Fruit fly (Drosophila melanogaster) whole organism, embryonic: ENCODE measurements around the gene CG31650.

Experiments used
- Abd-B ChIP-seq: fragments of 200-800 bp; sonication (Bioruptor generic); optimal IDR thresholded peaks from 2 replicates; lab custom pipeline; 2018; ENCODE audit warnings: missing biosample characterization, mild to moderate bottlenecking, missing genetic modification characterization, moderate library complexity
- Antp ChIP-seq: fragments of 200-800 bp; sonication (Bioruptor generic); optimal IDR thresholded peaks from 3 replicates; lab custom pipeline; 2016; ENCODE audit warnings: missing biosample characterization, missing genetic modification characterization
- CG1602 ChIP-seq: fragments of 200-800 bp; sonication (Bioruptor generic); optimal IDR thresholded peaks from 3 replicates; lab custom pipeline; 2016; ENCODE audit warnings: missing biosample characterization, missing genetic modification characterization
- az2 ChIP-seq: fragments of 200-800 bp; sonication (Bioruptor generic); optimal IDR thresholded peaks from 3 replicates; lab custom pipeline; 2016; ENCODE audit warnings: missing biosample characterization, missing genetic modification characterization
- chinmo ChIP-seq: fragments of 200-800 bp; sonication (Bioruptor generic); IDR thresholded peaks from 4 replicates; pipeline ENCODE4 v1.3.6; 2022; ENCODE audit warnings: missing biosample characterization, missing genetic modification characterization; ENCODE audit not compliant: partially characterized antibody
- ewg ChIP-seq: fragments of 200-800 bp; sonication (Bioruptor generic); optimal IDR thresholded peaks from 3 replicates; lab custom pipeline; 2017; ENCODE audit warnings: mild to moderate bottlenecking, missing biosample characterization, missing genetic modification reagents, missing genetic modification characterization
- pb ChIP-seq: fragments of 200-800 bp; sonication (Bioruptor generic); optimal IDR thresholded peaks from 3 replicates; lab custom pipeline; 2016; ENCODE audit warnings: missing biosample characterization, missing genetic modification characterization

- TF ChIP-seq Abd-B (GFP tag; lab: Kevin White, UChicago) (no peak), Antp (no peak), CG1602 (no peak), ewg (GFP tag; lab: Kevin White, UChicago) (no peak), az2 (GFP tag; lab: Kevin White, UChicago) (no peak), pb (no peak), chinmo (GFP tag; lab: Robert Waterston, UW) (no peak)
These were observed 45.8 kb downstream of the CG31650 start for dm6 chr2L:4998571-4999191.
